Worm (Caenorhabditis elegans) whole organism, young adult: ENCODE results near the gene K09E2.3.
A peak's percentile ranks its signal among the peaks of the same experiment; 100 is the strongest.

Source experiments
- B0261.1 ChIP-seq: sonication (generic microtip); optimal IDR thresholded peaks from 2 replicates; lab custom pipeline; 2016; ENCODE audit warnings: mild to moderate bottlenecking, missing genetic modification characterization, moderate library complexity, missing compliant biosample characterization
- D2030.7 ChIP-seq: fragments of 200-800 bp; sonication (Bioruptor generic); IDR thresholded peaks from 2 replicates; pipeline ENCODE4 v1.3.6; 2022; ENCODE audit warnings: missing genetic modification reagents, missing genetic modification characterization, missing compliant biosample characterization
- F10E7.11 ChIP-seq: sonication (generic microtip); optimal IDR thresholded peaks from 2 replicates; lab custom pipeline; 2017; ENCODE audit warnings: mild to moderate bottlenecking, missing genetic modification characterization, moderate library complexity, missing compliant biosample characterization
- F22D6.2 ChIP-seq: sonication (generic microtip); optimal IDR thresholded peaks from 2 replicates; lab custom pipeline; 2016; ENCODE audit warnings: mild to moderate bottlenecking, missing genetic modification characterization, missing compliant biosample characterization
- F23B12.7 ChIP-seq: sonication (generic microtip); optimal IDR thresholded peaks from 2 replicates; lab custom pipeline; 2017; ENCODE audit warnings: missing genetic modification characterization, mild to moderate bottlenecking, missing compliant biosample characterization, antibody characterized with exemption, moderate library complexity; ENCODE audit not compliant: insufficient read depth
- F37B4.10 ChIP-seq: fragments of 200-800 bp; sonication (Bioruptor generic); IDR thresholded peaks from 2 replicates; pipeline ENCODE4 v1.3.6; 2022; ENCODE audit warnings: missing genetic modification characterization, missing compliant biosample characterization
- T07F8.4 ChIP-seq: sonication (generic microtip); optimal IDR thresholded peaks from 2 replicates; lab custom pipeline; 2016; ENCODE audit warnings: mild to moderate bottlenecking, missing genetic modification characterization, moderate library complexity, missing compliant biosample characterization
- Y53F4B.3 ChIP-seq: fragments of 200-800 bp; sonication (Bioruptor generic); IDR thresholded peaks from 2 replicates; pipeline ENCODE4 v1.3.6; 2022; ENCODE audit warnings: missing genetic modification reagents, missing genetic modification characterization, missing compliant biosample characterization
- Y53G8AR.9 ChIP-seq: fragments of 200-800 bp; sonication (Bioruptor generic); conservative IDR thresholded peaks from 2 replicates; pipeline ENCODE4 v1.3.6; 2022; ENCODE audit warnings: missing genetic modification reagents, missing genetic modification characterization, missing compliant biosample characterization
- ZK185.1 ChIP-seq: sonication (generic microtip); optimal IDR thresholded peaks from 2 replicates; lab custom pipeline; 2016; ENCODE audit warnings: mild to moderate bottlenecking, missing genetic modification characterization, missing compliant biosample characterization; ENCODE audit not compliant: poor library complexity, severe bottlenecking
- aptf-2 ChIP-seq: fragments of 200-800 bp; sonication (Bioruptor generic); conservative IDR thresholded peaks from 2 replicates; pipeline ENCODE4 v1.3.6; 2022; ENCODE audit warnings: missing genetic modification reagents, missing genetic modification characterization, missing compliant biosample characterization
- attf-5 ChIP-seq: fragments of 200-800 bp; sonication (Bioruptor generic); optimal IDR thresholded peaks from 2 replicates; lab custom pipeline; 2018; ENCODE audit warnings: mild to moderate bottlenecking, missing genetic modification characterization, missing compliant biosample characterization
- ccch-3 ChIP-seq: fragments of 200-800 bp; sonication (Bioruptor generic); optimal IDR thresholded peaks from 2 replicates; lab custom pipeline; 2018; ENCODE audit warnings: mild to moderate bottlenecking, missing genetic modification characterization, missing compliant biosample characterization
- cebp-1 ChIP-seq, 2 experiments: fragments of 200-800 bp in 1 of 2; sonication (Bioruptor generic) in 1 of 2; sonication (generic microtip) in 1 of 2; IDR thresholded peaks in 1 of 2; optimal IDR thresholded peaks in 1 of 2; 2 replicates each; pipeline versions ENCODE4 v1.3.6 to Lab custom; 2017 to 2022; ENCODE audit warnings: missing compliant biosample characterization in 2 of 2, missing genetic modification characterization in 2 of 2, mild to moderate bottlenecking in 1 of 2, missing genetic modification reagents in 1 of 2, moderate library complexity in 1 of 2
- dox-1 ChIP-seq: fragments of 200-800 bp; sonication (Bioruptor generic); IDR thresholded peaks from 2 replicates; pipeline ENCODE4 v1.3.6; 2022; ENCODE audit warnings: missing genetic modification reagents, missing genetic modification characterization, missing compliant biosample characterization
- dpff-1 ChIP-seq: sonication (generic microtip); optimal IDR thresholded peaks from 2 replicates; lab custom pipeline; 2017; ENCODE audit warnings: mild to moderate bottlenecking, missing genetic modification characterization, missing compliant biosample characterization
- egl-44 ChIP-seq: fragments of 200-800 bp; sonication (Bioruptor generic); IDR thresholded peaks from 2 replicates; pipeline ENCODE4 v1.3.6; 2022; ENCODE audit warnings: missing genetic modification reagents, missing genetic modification characterization, missing compliant biosample characterization
- ekl-4 ChIP-seq: fragments of 200-800 bp; sonication (Bioruptor generic); IDR thresholded peaks from 2 replicates; pipeline ENCODE4 v1.3.6; 2022; ENCODE audit warnings: missing genetic modification reagents, missing genetic modification characterization, missing compliant biosample characterization
- gei-17 ChIP-seq: fragments of 200-800 bp; sonication (Bioruptor generic); optimal IDR thresholded peaks from 2 replicates; lab custom pipeline; 2018; ENCODE audit warnings: mild to moderate bottlenecking, missing genetic modification characterization, missing compliant biosample characterization
- him-1 ChIP-seq: sonication (generic microtip); optimal IDR thresholded peaks from 2 replicates; lab custom pipeline; 2016; ENCODE audit warnings: missing genotype, missing genetic modification reagents, missing genetic modification characterization, missing compliant biosample characterization
- hlh-26 ChIP-seq: fragments of 200-800 bp; sonication (Bioruptor generic); conservative IDR thresholded peaks from 2 replicates; pipeline ENCODE4 v1.3.6; 2022; ENCODE audit warnings: missing genetic modification reagents, missing genetic modification characterization, missing compliant biosample characterization
- hmg-1.2 ChIP-seq: fragments of 200-800 bp; sonication (Bioruptor generic); IDR thresholded peaks from 2 replicates; pipeline ENCODE4 v1.3.6; 2022; ENCODE audit warnings: missing genetic modification reagents, missing genetic modification characterization, missing compliant biosample characterization
- hrde-1 ChIP-seq: sonication (generic microtip); optimal IDR thresholded peaks from 2 replicates; lab custom pipeline; 2016; ENCODE audit warnings: missing genetic modification characterization, mild to moderate bottlenecking, missing compliant biosample characterization, moderate library complexity, missing genotype, missing genetic modification reagents, borderline replicate concordance
- lin-54 ChIP-seq: fragments of 200-800 bp; sonication (Bioruptor generic); optimal IDR thresholded peaks from 2 replicates; lab custom pipeline; 2018; ENCODE audit warnings: mild to moderate bottlenecking, missing genetic modification characterization, missing compliant biosample characterization
- lsy-27 ChIP-seq: sonication (generic microtip); optimal IDR thresholded peaks from 2 replicates; lab custom pipeline; 2017; ENCODE audit warnings: missing genetic modification characterization, mild to moderate bottlenecking, missing compliant biosample characterization, antibody characterized with exemption, missing genotype, borderline replicate concordance; ENCODE audit not compliant: insufficient read depth
- madf-3 ChIP-seq: fragments of 200-800 bp; sonication (Bioruptor generic); IDR thresholded peaks from 2 replicates; pipeline ENCODE4 v1.3.6; 2022; ENCODE audit warnings: missing genetic modification reagents, missing genetic modification characterization, missing compliant biosample characterization
- madf-6 ChIP-seq: fragments of 200-800 bp; sonication (Bioruptor generic); IDR thresholded peaks from 2 replicates; pipeline ENCODE4 v1.3.6; 2022; ENCODE audit warnings: missing genetic modification reagents, missing genetic modification characterization, missing compliant biosample characterization
- madf-8 ChIP-seq: fragments of 200-800 bp; sonication (Bioruptor generic); conservative IDR thresholded peaks from 2 replicates; pipeline ENCODE4 v1.3.6; 2022; ENCODE audit warnings: missing genetic modification reagents, missing genetic modification characterization, missing compliant biosample characterization
- nhr-80 ChIP-seq: sonication (generic microtip); optimal IDR thresholded peaks from 2 replicates; lab custom pipeline; 2016; ENCODE audit warnings: missing genetic modification characterization, missing compliant biosample characterization
- nhr-90 ChIP-seq: sonication (generic microtip); optimal IDR thresholded peaks from 2 replicates; lab custom pipeline; 2016; ENCODE audit warnings: missing genotype, mild to moderate bottlenecking, missing genetic modification characterization, missing compliant biosample characterization
- pbrm-1 ChIP-seq: fragments of 200-800 bp; sonication (Bioruptor generic); IDR thresholded peaks from 2 replicates; pipeline ENCODE4 v1.3.6; 2022; ENCODE audit warnings: missing genetic modification reagents, missing genetic modification characterization, missing compliant biosample characterization
- rcor-1 ChIP-seq: fragments of 200-800 bp; sonication (Bioruptor generic); IDR thresholded peaks from 2 replicates; pipeline ENCODE4 v1.3.6; 2022; ENCODE audit warnings: missing genetic modification reagents, missing genetic modification characterization, missing compliant biosample characterization
- repo-1 ChIP-seq: sonication (generic microtip); optimal IDR thresholded peaks from 2 replicates; lab custom pipeline; 2017; ENCODE audit warnings: mild to moderate bottlenecking, missing genetic modification characterization, missing compliant biosample characterization
- rpc-1 ChIP-seq, 2 experiments: fragments of 150-350 bp in 1 of 2; sonication (generic microtip) in 1 of 2; optimal IDR thresholded peaks; 2 replicates each; lab custom pipeline; 2014 to 2018; ENCODE audit warnings: missing biosample characterization in 1 of 2, missing genetic modification characterization in 1 of 2, missing genetic modification reagents in 1 of 2, missing genotype in 1 of 2
- sdz-38 ChIP-seq: sonication (generic microtip); optimal IDR thresholded peaks from 2 replicates; lab custom pipeline; 2016; ENCODE audit warnings: missing genotype, missing genetic modification characterization, missing compliant biosample characterization
- snpc-1.1 ChIP-seq: sonication (generic microtip); optimal IDR thresholded peaks from 2 replicates; lab custom pipeline; 2017; ENCODE audit warnings: missing genetic modification characterization, mild to moderate bottlenecking, missing compliant biosample characterization, antibody characterized with exemption, moderate library complexity, missing genotype, missing genetic modification reagents; ENCODE audit not compliant: insufficient read depth
- snpc-1.3 ChIP-seq: sonication (generic microtip); optimal IDR thresholded peaks from 2 replicates; lab custom pipeline; 2017; ENCODE audit warnings: missing genetic modification characterization, mild to moderate bottlenecking, missing compliant biosample characterization, antibody characterized with exemption, moderate library complexity, missing genotype, missing genetic modification reagents; ENCODE audit not compliant: insufficient read depth
- snpc-4 ChIP-seq, 5 experiments: fragments of 150-350 bp in 1 of 5; sonication (generic microtip) in 4 of 5; optimal IDR thresholded peaks; 2 replicates each; lab custom pipeline; 2014 to 2018; ENCODE audit warnings: missing genetic modification characterization in 5 of 5, missing biosample characterization in 3 of 5, antibody characterized with exemption in 2 of 5, mild to moderate bottlenecking in 2 of 5, missing compliant biosample characterization in 2 of 5, missing genotype in 2 of 5, moderate library complexity in 2 of 5, missing genetic modification reagents in 1 of 5
- tbp1 ChIP-seq: fragments of 200-800 bp; sonication (Bioruptor generic); optimal IDR thresholded peaks from 2 replicates; lab custom pipeline; 2018; ENCODE audit warnings: mild to moderate bottlenecking, missing genetic modification characterization, missing compliant biosample characterization
- unc-62 ChIP-seq: fragments of 150-350 bp; optimal IDR thresholded peaks from 2 replicates; lab custom pipeline; 2014; ENCODE audit warnings: missing biosample characterization, missing genetic modification reagents, missing genetic modification characterization
- ztf-18 ChIP-seq: sonication (generic microtip); optimal IDR thresholded peaks from 2 replicates; lab custom pipeline; 2016; ENCODE audit warnings: missing genotype, mild to moderate bottlenecking, missing genetic modification characterization, missing compliant biosample characterization
- ztf-25 ChIP-seq: fragments of 200-800 bp; sonication (Bioruptor generic); IDR thresholded peaks from 2 replicates; pipeline ENCODE4 v1.3.6; 2022; ENCODE audit warnings: missing genetic modification reagents, missing genetic modification characterization, missing compliant biosample characterization
- ztf-28 ChIP-seq: fragments of 200-800 bp; sonication (Bioruptor generic); IDR thresholded peaks from 2 replicates; pipeline ENCODE4 v1.3.6; 2022; ENCODE audit warnings: missing genetic modification reagents, missing genetic modification characterization, missing compliant biosample characterization

Gene K09E2.3

DNA sequence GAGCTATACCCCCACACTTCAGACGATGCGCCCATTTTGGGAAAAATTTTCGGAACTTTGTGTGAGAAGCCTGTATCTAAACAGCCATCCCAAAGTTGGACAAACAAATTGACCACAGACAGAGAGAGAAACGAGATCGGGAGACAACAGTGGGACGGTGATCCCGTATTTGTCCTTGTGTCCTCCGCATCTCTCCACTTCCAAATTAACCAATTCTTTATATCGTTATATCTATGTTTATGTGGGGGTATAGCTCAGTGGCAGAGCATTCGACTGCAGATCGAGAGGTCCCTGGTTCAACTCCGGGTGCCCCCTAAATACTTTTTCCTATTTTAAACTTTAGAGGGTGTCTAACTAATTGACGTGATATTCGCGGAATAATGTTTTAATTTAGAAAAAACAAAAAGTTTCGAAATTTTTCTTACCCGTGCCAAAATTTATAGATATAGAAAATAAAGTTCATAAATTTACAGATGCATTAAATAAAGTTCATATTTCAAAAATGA is 34.2 kb upstream of the K09E2.3 start (continued):
- TF ChIP-seq attf-5 (GFP tag; lab: Kevin White, UChicago) (peak; percentile 26), madf-3 (GFP tag; lab: Robert Waterston, UW) (no peak), B0261.1 (tag; lab: Kevin White, UChicago) (peak; percentile 91), lsy-27 (no peak)

DNA sequence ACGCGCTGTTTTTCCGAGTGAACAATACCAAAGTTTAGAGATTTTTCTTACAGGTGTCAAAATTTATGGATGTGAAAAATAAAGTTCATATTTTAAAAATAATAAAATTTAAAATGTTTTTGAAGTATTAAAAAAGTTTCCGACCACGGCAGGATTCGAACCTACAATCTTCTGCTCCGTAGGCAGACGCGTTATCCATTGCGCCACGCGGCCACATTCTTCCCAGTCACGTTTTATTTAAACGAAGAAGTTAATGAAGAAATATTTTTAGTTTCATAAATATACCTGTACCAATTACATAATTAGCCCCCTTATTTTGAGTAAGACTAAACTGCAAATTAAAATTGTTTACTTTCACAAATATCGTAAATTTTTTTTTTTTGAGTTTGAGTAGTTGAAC is 32.2 kb upstream of the K09E2.3 start:
- peak; percentile 89 for TF ChIP-seq ztf-25
- TF ChIP-seq nhr-90 (tag; lab: Kevin White, UChicago): peak; percentile 69
- TF ChIP-seq pbrm-1: peak; percentile 82
- TF ChIP-seq ccch-3 (GFP tag; lab: Kevin White, UChicago): no peak
- TF ChIP-seq F23B12.7 (tag; lab: Kevin White, UChicago): peak; percentile 65
- TF ChIP-seq ekl-4: no peak
- TF ChIP-seq B0261.1 (tag; lab: Kevin White, UChicago): peak; percentile 86
- peak; percentile 60 for TF ChIP-seq him-1
- TF ChIP-seq nhr-80: peak; percentile 7
- TF ChIP-seq snpc-4 (GFP tag; optimal IDR thresholded peaks at IDR 0.05; lab: Kevin White, UChicago): peak; percentile 64
- peak in 3 of 4 experiments; percentile 34 to 68 (median 36) for TF ChIP-seq snpc-4 (tag; optimal IDR thresholded peaks at IDR 0.05; lab: Kevin White, UChicago)
- TF ChIP-seq ztf-28 (GFP tag; lab: Robert Waterston, UW): peak; percentile 17; the same call in 1 of the 2 replicates
- TF ChIP-seq egl-44 (GFP tag; lab: Robert Waterston, UW): peak; percentile 19; the same call in 1 of the 2 replicates
- TF ChIP-seq lin-54: peak; percentile 40
- TF ChIP-seq unc-62 (GFP tag; lab: Kevin White, UChicago): no peak
- no peak for TF ChIP-seq F37B4.10
- peak; percentile 68 for TF ChIP-seq snpc-1.1 (tag; lab: Kevin White, UChicago)
- peak; percentile 43 for TF ChIP-seq hrde-1 (tag; lab: Kevin White, UChicago)
- peak; percentile 30; the same call in 1 of the 2 replicates for TF ChIP-seq madf-6
- TF ChIP-seq Y53F4B.3 (GFP tag; lab: Robert Waterston, UW): no peak
- TF ChIP-seq ztf-18 (tag; lab: Kevin White, UChicago): peak; percentile 51
- peak; percentile 90 for TF ChIP-seq tbp1
- no peak for TF ChIP-seq Y53G8AR.9 (GFP tag; lab: Robert Waterston, UW)
- TF ChIP-seq madf-8 (GFP tag; lab: Robert Waterston, UW): no peak
- peak; percentile 41; the same call in 1 of the 2 replicates for TF ChIP-seq dox-1
- TF ChIP-seq gei-17: no peak
- TF ChIP-seq hmg-1.2 (GFP tag; lab: Robert Waterston, UW): peak; percentile 69
- no peak for TF ChIP-seq F10E7.11 (tag; lab: Kevin White, UChicago)
- no peak for TF ChIP-seq hlh-26
- no peak for TF ChIP-seq F22D6.2 (tag; lab: Kevin White, UChicago)
- TF ChIP-seq aptf-2: no peak
- peak; percentile 71 for TF ChIP-seq ZK185.1 (tag; lab: Kevin White, UChicago)
- no peak for TF ChIP-seq T07F8.4 (tag; lab: Kevin White, UChicago)
- TF ChIP-seq sdz-38 (tag; lab: Kevin White, UChicago): no peak
- peak; percentile 77; the same call in 1 of the 2 replicates for TF ChIP-seq D2030.7 (GFP tag; lab: Robert Waterston, UW)
- no peak for TF ChIP-seq cebp-1 (GFP tag; IDR thresholded peaks at IDR 0.05; lab: Robert Waterston, UW)
- peak; percentile 37 for TF ChIP-seq cebp-1 (tag; optimal IDR thresholded peaks at IDR 0.05; lab: Kevin White, UChicago)
- peak; percentile 73 for TF ChIP-seq rcor-1
- TF ChIP-seq dpff-1: no peak
- TF ChIP-seq rpc-1 (optimal IDR thresholded peaks at IDR 0.05; lab: Kevin White, UChicago): peak; percentile 92
- TF ChIP-seq rpc-1 (tag; optimal IDR thresholded peaks at IDR 0.05; lab: Kevin White, UChicago): peak; percentile 98
- TF ChIP-seq repo-1 (tag; lab: Kevin White, UChicago): peak; percentile 31
- TF ChIP-seq snpc-1.3 (tag; lab: Kevin White, UChicago): peak; percentile 75
